Worm (Caenorhabditis elegans) whole organism, late embryonic: ENCODE results near the gene ttr-30.

Experiments used
- T23F11.4 ChIP-seq: fragments of 200-800 bp; sonication (Bioruptor generic); optimal IDR thresholded peaks from 2 replicates; lab custom pipeline; 2018; ENCODE audit warnings: mild to moderate bottlenecking, missing genetic modification characterization, missing compliant biosample characterization
- ama-1 ChIP-seq: fragments of 150-350 bp; optimal IDR thresholded peaks from 2 replicates; lab custom pipeline; 2014
- dmd-4 ChIP-seq: sonication (generic microtip); optimal IDR thresholded peaks from 2 replicates; lab custom pipeline; 2016; ENCODE audit warnings: borderline replicate concordance, missing genetic modification characterization, missing compliant biosample characterization
- dve-1 ChIP-seq: sonication (generic microtip); optimal IDR thresholded peaks from 2 replicates; lab custom pipeline; 2017; ENCODE audit warnings: antibody characterized with exemption, mild to moderate bottlenecking, missing genetic modification characterization, missing compliant biosample characterization
- eyg-1 ChIP-seq: sonication (generic microtip); optimal IDR thresholded peaks from 2 replicates; lab custom pipeline; 2016; ENCODE audit warnings: missing genotype, missing genetic modification characterization, missing compliant biosample characterization
- fax-1 ChIP-seq: sonication (generic microtip); optimal IDR thresholded peaks from 2 replicates; lab custom pipeline; 2016; ENCODE audit warnings: missing genotype, missing genetic modification characterization, missing compliant biosample characterization
- fkh-6 ChIP-seq: sonication (generic microtip); optimal IDR thresholded peaks from 2 replicates; lab custom pipeline; 2016; ENCODE audit warnings: missing genetic modification characterization, missing compliant biosample characterization
- nfya-1 ChIP-seq: sonication (generic microtip); optimal IDR thresholded peaks from 2 replicates; lab custom pipeline; 2017; ENCODE audit warnings: missing genetic modification characterization, mild to moderate bottlenecking, missing compliant biosample characterization, antibody characterized with exemption, moderate library complexity
- nhr-11 ChIP-seq: fragments of 150-350 bp; optimal IDR thresholded peaks from 2 replicates; lab custom pipeline; 2014; ENCODE audit warnings: missing biosample characterization, missing genetic modification characterization
- pag-3 ChIP-seq: sonication (generic microtip); optimal IDR thresholded peaks from 2 replicates; lab custom pipeline; 2016; ENCODE audit warnings: missing compliant biosample characterization, missing genetic modification characterization, borderline replicate concordance
- pha-2 ChIP-seq: sonication (generic microtip); optimal IDR thresholded peaks from 2 replicates; lab custom pipeline; 2017; ENCODE audit warnings: mild to moderate bottlenecking, missing genetic modification characterization, missing compliant biosample characterization
- pha-4 ChIP-seq: fragments of 150-350 bp; optimal IDR thresholded peaks from 2 replicates; lab custom pipeline; 2018; ENCODE audit warnings: missing biosample characterization, missing genetic modification reagents, missing genetic modification characterization
- tbx-7 ChIP-seq: sonication (generic microtip); optimal IDR thresholded peaks from 2 replicates; lab custom pipeline; 2016; ENCODE audit warnings: missing genotype, missing genetic modification characterization, missing compliant biosample characterization

DNA sequence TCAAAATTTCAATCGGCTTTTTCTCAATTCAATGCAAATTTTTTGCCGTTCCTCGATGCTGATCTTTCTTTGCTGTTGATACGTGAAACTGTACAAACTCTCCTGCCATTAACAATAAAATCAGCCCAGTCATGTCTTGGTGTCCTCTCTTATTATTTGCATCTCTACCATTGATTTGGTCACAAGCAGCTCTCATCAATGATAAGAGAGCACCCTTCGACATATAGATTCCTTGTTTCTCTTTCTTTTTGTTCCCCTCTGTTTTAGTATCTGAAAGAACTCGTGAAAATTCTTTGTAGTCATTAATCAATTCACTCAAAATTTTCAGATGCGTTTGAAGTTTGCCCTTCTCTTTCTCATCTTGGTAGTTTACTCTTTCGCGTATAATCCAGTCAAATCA lies 38.9 kb upstream of the ttr-30 start, which contains the start of gene lron-7:
- no peak for TF ChIP-seq pag-3 (tag; lab: Kevin White, UChicago)
- TF ChIP-seq ama-1 (lab: Kevin White, UChicago), result no peak
- TF ChIP-seq nhr-11 (tag; lab: Kevin White, UChicago), result no peak
- no peak for TF ChIP-seq T23F11.4 (GFP tag; lab: Kevin White, UChicago)
- no peak for TF ChIP-seq fkh-6 (tag; lab: Kevin White, UChicago)
- TF ChIP-seq pha-2 (tag; lab: Kevin White, UChicago), result no peak
- no peak for TF ChIP-seq nfya-1 (tag; lab: Kevin White, UChicago)
- no peak for TF ChIP-seq eyg-1 (tag; lab: Kevin White, UChicago)
- no peak for TF ChIP-seq dve-1
- no peak for TF ChIP-seq pha-4 (tag; lab: Kevin White, UChicago)
- no peak for TF ChIP-seq tbx-7
- TF ChIP-seq fax-1 (tag; lab: Kevin White, UChicago), result no peak
- no peak for TF ChIP-seq dmd-4 (tag; lab: Kevin White, UChicago)
